Fruit fly (Drosophila melanogaster) whole organism, embryonic: Measurements from ENCODE around the gene CG34454.

Experiments
- Aef1 ChIP-seq: fragments of 200-800 bp; sonication (Bioruptor generic); IDR thresholded peaks from 3 replicates; pipeline ENCODE4 v1.3.6; 2022; ENCODE audit warnings: missing biosample characterization, missing genetic modification characterization
- CG10321 ChIP-seq: fragments of 200-800 bp; sonication (Bioruptor generic); IDR thresholded peaks from 2 replicates; pipeline ENCODE4 v1.3.6; 2022; ENCODE audit warnings: missing biosample characterization, missing genetic modification characterization
- CG11560 ChIP-seq: fragments of 200-800 bp; sonication (Bioruptor generic); IDR thresholded peaks from 3 replicates; pipeline ENCODE4 v1.3.6; 2022; ENCODE audit warnings: missing biosample characterization, missing genetic modification characterization
- CG11723 ChIP-seq: fragments of 200-800 bp; sonication (Bioruptor generic); optimal IDR thresholded peaks from 2 replicates; lab custom pipeline; 2017; ENCODE audit warnings: missing biosample characterization, mild to moderate bottlenecking, missing genetic modification characterization
- CG13287 ChIP-seq: fragments of 200-800 bp; sonication (Bioruptor generic); IDR thresholded peaks from 2 replicates; pipeline ENCODE4 v1.3.6; 2022; ENCODE audit warnings: missing biosample characterization, missing genetic modification characterization; ENCODE audit not compliant: partially characterized antibody
- CG14710 ChIP-seq: fragments of 200-800 bp; sonication (Bioruptor generic); optimal IDR thresholded peaks from 3 replicates; lab custom pipeline; 2019; ENCODE audit warnings: missing biosample characterization, mild to moderate bottlenecking, missing genetic modification characterization, moderate library complexity
- CG17328 ChIP-seq: fragments of 200-800 bp; sonication (Bioruptor generic); IDR thresholded peaks from 2 replicates; pipeline ENCODE4 v1.3.6; 2022; ENCODE audit warnings: missing biosample characterization, missing genetic modification characterization
- CG18011 ChIP-seq: fragments of 200-800 bp; sonication (Bioruptor generic); optimal IDR thresholded peaks from 2 replicates; lab custom pipeline; 2017; ENCODE audit warnings: missing biosample characterization, missing genetic modification characterization, mild to moderate bottlenecking, moderate library complexity, missing genotype
- CG2678 ChIP-seq: fragments of 200-800 bp; sonication (Bioruptor generic); optimal IDR thresholded peaks from 3 replicates; lab custom pipeline; 2019; ENCODE audit warnings: missing biosample characterization, mild to moderate bottlenecking, missing genetic modification characterization, moderate library complexity
- CG32772 ChIP-seq: fragments of 200-800 bp; sonication (Bioruptor generic); IDR thresholded peaks from 2 replicates; pipeline ENCODE4 v1.3.6; 2022; ENCODE audit warnings: missing biosample characterization, missing genetic modification characterization
- CG34224 ChIP-seq: fragments of 200-800 bp; sonication (Bioruptor generic); IDR thresholded peaks from 3 replicates; pipeline ENCODE4 v1.3.6; 2022; ENCODE audit warnings: missing biosample characterization, missing genetic modification characterization; ENCODE audit not compliant: partially characterized antibody
- CG34422 ChIP-seq: fragments of 200-800 bp; sonication (Bioruptor generic); IDR thresholded peaks from 3 replicates; pipeline ENCODE4 v1.3.6; 2022; ENCODE audit warnings: missing biosample characterization, missing genetic modification characterization
- CG4730 ChIP-seq: fragments of 200-800 bp; sonication (Bioruptor generic); IDR thresholded peaks from 2 replicates; pipeline ENCODE4 v1.3.6; 2022; ENCODE audit warnings: missing biosample characterization, missing genetic modification characterization
- CG6254 ChIP-seq: fragments of 200-800 bp; sonication (Bioruptor generic); optimal IDR thresholded peaks from 3 replicates; lab custom pipeline; 2017; ENCODE audit warnings: mild to moderate bottlenecking, missing biosample characterization, missing genetic modification reagents, missing genetic modification characterization
- CG6272 ChIP-seq: fragments of 200-800 bp; sonication (Bioruptor generic); IDR thresholded peaks from 2 replicates; pipeline ENCODE4 v1.3.6; 2022; ENCODE audit warnings: missing biosample characterization, missing genetic modification characterization
- CG6689 ChIP-seq: fragments of 200-800 bp; sonication (Bioruptor generic); IDR thresholded peaks from 2 replicates; pipeline ENCODE4 v1.3.6; 2022; ENCODE audit warnings: missing biosample characterization, missing genetic modification characterization
- CG6791 ChIP-seq: fragments of 200-800 bp; sonication (Bioruptor generic); IDR thresholded peaks from 3 replicates; pipeline ENCODE4 v1.3.6; 2022; ENCODE audit warnings: missing biosample characterization, missing genetic modification characterization; ENCODE audit not compliant: partially characterized antibody
- CG8765 ChIP-seq: fragments of 200-800 bp; sonication (Bioruptor generic); IDR thresholded peaks from 2 replicates; pipeline ENCODE4 v1.3.6; 2022; ENCODE audit warnings: missing biosample characterization, missing genetic modification characterization
- CG9932 ChIP-seq: fragments of 200-800 bp; sonication (Bioruptor generic); IDR thresholded peaks from 2 replicates; pipeline ENCODE4 v1.3.6; 2022; ENCODE audit warnings: missing biosample characterization, missing genetic modification characterization
- D19A ChIP-seq: fragments of 200-800 bp; optimal IDR thresholded peaks from 3 replicates; lab custom pipeline; 2019; ENCODE audit warnings: missing biosample characterization, mild to moderate bottlenecking, missing genetic modification characterization, moderate library complexity
- Doc3 ChIP-seq: fragments of 200-800 bp; sonication (Bioruptor generic); IDR thresholded peaks from 3 replicates; pipeline ENCODE4 v1.3.6; 2022; ENCODE audit warnings: missing biosample characterization, missing genetic modification characterization; ENCODE audit not compliant: partially characterized antibody
- Drgx ChIP-seq: fragments of 200-800 bp; sonication (Bioruptor generic); IDR thresholded peaks from 2 replicates; pipeline ENCODE4 v1.3.6; 2022; ENCODE audit warnings: missing biosample characterization, missing genetic modification characterization
- Ets65A ChIP-seq: fragments of 200-800 bp; sonication (Bioruptor generic); peaks from one replicate; lab custom pipeline; 2016; ENCODE audit warnings: missing biosample characterization, missing genetic modification characterization
- HmgD ChIP-seq: fragments of 200-800 bp; sonication (Bioruptor generic); optimal IDR thresholded peaks from 3 replicates; lab custom pipeline; 2016; ENCODE audit warnings: missing biosample characterization, missing genetic modification characterization
- MTF-1 ChIP-seq: fragments of 200-800 bp; sonication (Bioruptor generic); optimal IDR thresholded peaks from 2 replicates; lab custom pipeline; 2018; ENCODE audit warnings: missing biosample characterization, mild to moderate bottlenecking, missing genetic modification characterization, borderline replicate concordance
- Mad ChIP-seq: fragments of 200-800 bp; sonication (Bioruptor generic); optimal IDR thresholded peaks from 2 replicates; lab custom pipeline; 2016; ENCODE audit warnings: missing biosample characterization, missing genetic modification characterization
- Sin3A ChIP-seq: fragments of >200 bp; optimal IDR thresholded peaks from 2 replicates; lab custom pipeline; 2018
- Sry-δ ChIP-seq: fragments of 200-800 bp; sonication (Bioruptor generic); optimal IDR thresholded peaks from 2 replicates; lab custom pipeline; 2016; ENCODE audit warnings: missing biosample characterization, missing genetic modification characterization
- Stat92E ChIP-seq, 3 experiments: fragments of >200 bp in 2 of 3; fragments of 200-800 bp in 1 of 3; sonication (Bioruptor generic) in 1 of 3; optimal IDR thresholded peaks; 2 replicates each; lab custom pipeline; 2017 to 2019; ENCODE audit warnings: missing biosample characterization in 3 of 3, missing genetic modification characterization in 3 of 3, mild to moderate bottlenecking in 1 of 3, moderate library complexity in 1 of 3
- Trl ChIP-seq, 3 experiments: fragments of >200 bp in 2 of 3; fragments of 200-800 bp in 1 of 3; sonication (Bioruptor generic) in 1 of 3; optimal IDR thresholded peaks; 2 replicates in 1 of 3; 3 replicates in 2 of 3; lab custom pipeline; 2016 to 2017; ENCODE audit warnings: missing biosample characterization in 1 of 3, missing genetic modification characterization in 1 of 3
- ac ChIP-seq: fragments of 200-800 bp; sonication (Bioruptor generic); optimal IDR thresholded peaks from 3 replicates; lab custom pipeline; 2017; ENCODE audit warnings: missing biosample characterization, mild to moderate bottlenecking, missing genetic modification characterization
- cas ChIP-seq: fragments of 200-800 bp; sonication (Bioruptor generic); IDR thresholded peaks from 2 replicates; pipeline ENCODE4 v1.3.6; 2022; ENCODE audit warnings: missing biosample characterization, missing genetic modification characterization
- danr ChIP-seq: fragments of 200-800 bp; sonication (Bioruptor generic); IDR thresholded peaks from 2 replicates; pipeline ENCODE4 v1.3.6; 2022; ENCODE audit warnings: missing biosample characterization, missing genetic modification characterization
- fu2 ChIP-seq: fragments of 200-800 bp; sonication (Bioruptor generic); optimal IDR thresholded peaks from 2 replicates; lab custom pipeline; 2016; ENCODE audit warnings: missing biosample characterization, missing genetic modification characterization
- gcm2 ChIP-seq: fragments of 200-800 bp; sonication (Bioruptor generic); optimal IDR thresholded peaks from 2 replicates; lab custom pipeline; 2016; ENCODE audit warnings: missing biosample characterization, missing genetic modification characterization
- her ChIP-seq: fragments of 200-800 bp; sonication (Bioruptor generic); optimal IDR thresholded peaks from 2 replicates; lab custom pipeline; 2016; ENCODE audit warnings: missing biosample characterization, missing genetic modification characterization
- mam ChIP-seq: fragments of 200-800 bp; sonication (Bioruptor generic); optimal IDR thresholded peaks from 3 replicates; lab custom pipeline; 2016; ENCODE audit warnings: missing biosample characterization, missing genetic modification characterization
- pita ChIP-seq: fragments of 200-800 bp; sonication (Bioruptor generic); optimal IDR thresholded peaks from 2 replicates; lab custom pipeline; 2017; ENCODE audit warnings: missing biosample characterization, mild to moderate bottlenecking, missing genetic modification characterization
- pum ChIP-seq: fragments of 200-800 bp; sonication (Bioruptor generic); optimal IDR thresholded peaks from 2 replicates; lab custom pipeline; 2016; ENCODE audit warnings: missing biosample characterization, missing genetic modification characterization
- sd ChIP-seq: fragments of 200-800 bp; sonication (Bioruptor generic); optimal IDR thresholded peaks from 3 replicates; lab custom pipeline; 2018; ENCODE audit warnings: missing biosample characterization, mild to moderate bottlenecking, missing genetic modification characterization, moderate library complexity
- slbo ChIP-seq: fragments of 200-800 bp; sonication (Bioruptor generic); IDR thresholded peaks from 2 replicates; pipeline ENCODE4 v1.3.6; 2022; ENCODE audit warnings: missing biosample characterization, missing genetic modification characterization
- sr ChIP-seq: fragments of 200-800 bp; sonication (Bioruptor generic); IDR thresholded peaks from 3 replicates; pipeline ENCODE4 v1.3.6; 2022; ENCODE audit warnings: missing biosample characterization, missing genetic modification characterization
- tin ChIP-seq: fragments of 200-800 bp; sonication (Bioruptor generic); optimal IDR thresholded peaks from 3 replicates; lab custom pipeline; 2016; ENCODE audit warnings: missing biosample characterization, missing genetic modification characterization
- tna ChIP-seq: fragments of 200-800 bp; sonication (Bioruptor generic); IDR thresholded peaks from 2 replicates; pipeline ENCODE4 v1.3.6; 2022; ENCODE audit warnings: missing biosample characterization, missing genetic modification characterization; ENCODE audit not compliant: partially characterized antibody
- unpg ChIP-seq: fragments of 200-800 bp; sonication (Bioruptor generic); optimal IDR thresholded peaks from 3 replicates; lab custom pipeline; 2018; ENCODE audit warnings: missing biosample characterization, mild to moderate bottlenecking, missing genetic modification characterization, moderate library complexity
- vnd ChIP-seq: fragments of 200-800 bp; sonication (Bioruptor generic); IDR thresholded peaks from 3 replicates; pipeline ENCODE4 v1.3.6; 2022; ENCODE audit warnings: missing biosample characterization, missing genetic modification characterization; ENCODE audit not compliant: partially characterized antibody
- wdn ChIP-seq: fragments of 200-800 bp; sonication (Bioruptor generic); IDR thresholded peaks from 2 replicates; pipeline ENCODE4 v1.3.6; 2022; ENCODE audit warnings: missing biosample characterization, missing genetic modification characterization
- z ChIP-seq: fragments of 200-800 bp; sonication (Bioruptor generic); IDR thresholded peaks from 3 replicates; pipeline ENCODE4 v1.3.6; 2022; ENCODE audit warnings: missing biosample characterization, missing genetic modification characterization

The CG34454 gene

dm6 chr3L:199050-199745 lies 33.0 kb downstream of the CG34454 start (continued):
- TF ChIP-seq CG18011 (GFP tag; lab: Kevin White, UChicago) (peak; percentile 100), CG13287 (GFP tag; lab: Robert Waterston, UW) (peak; percentile 46; the same call in 1 of the 2 replicates), fu2 (GFP tag; lab: Kevin White, UChicago) (peak; percentile 32), Mad (GFP tag; lab: Kevin White, UChicago) (peak; percentile 36), CG11560 (tag; lab: Robert Waterston, UW) (peak; percentile 5; the same call in 2 of the 3 replicates), CG11723 (GFP tag; lab: Kevin White, UChicago) (no peak), sd (tag; lab: Kevin White, UChicago) (no peak), Trl (optimal IDR thresholded peaks at IDR 0.05; lab: Kevin White, UChicago) (no peak), Trl (GFP tag; optimal IDR thresholded peaks at IDR 0.05; lab: Kevin White, UChicago) (peak; percentile 36), CG34224 (peak; percentile 33; the same call in 2 of the 3 replicates), MTF-1 (peak; percentile 17), Sry-δ (peak; percentile 17), unpg (no peak), Stat92E (GFP tag; optimal IDR thresholded peaks at IDR 0.05; lab: Kevin White, UChicago) (peak in 1 of 3 experiments; percentile 23), HmgD (GFP tag; lab: Kevin White, UChicago) (peak; percentile 93), Doc3 (GFP tag; lab: Robert Waterston, UW) (no peak), gcm2 (GFP tag; lab: Kevin White, UChicago) (no peak), tin (GFP tag; lab: Kevin White, UChicago) (peak; percentile 0), CG32772 (GFP tag; lab: Robert Waterston, UW) (peak; percentile 63; the same call in 1 of the 2 replicates), CG17328 (GFP tag; lab: Robert Waterston, UW) (no peak), vnd (peak; percentile 39; the same call in 1 of the 3 replicates), Aef1 (GFP tag; lab: Robert Waterston, UW) (peak; percentile 47; the same call in 1 of the 3 replicates), D19A (tag; lab: Kevin White, UChicago) (no peak), CG6791 (peak; percentile 4; the same call in 2 of the 3 replicates), z (GFP tag; lab: Robert Waterston, UW) (peak; percentile 25; the same call in 1 of the 3 replicates), mam (GFP tag; lab: Kevin White, UChicago) (peak; percentile 24), Ets65A (GFP tag; lab: Kevin White, UChicago) (peak; percentile 52), sr (GFP tag; lab: Robert Waterston, UW) (no peak), danr (0 out of 2 replicates have a peak, but pooled peaks have one; percentile 8), tna (GFP tag; lab: Robert Waterston, UW) (0 out of 2 replicates have a peak, but pooled peaks have one; percentile 26), pita (no peak), slbo (GFP tag; lab: Robert Waterston, UW) (peak; percentile 62), cas (0 out of 2 replicates have a peak, but pooled peaks have one; percentile 5), Drgx (GFP tag; lab: Robert Waterston, UW) (0 out of 2 replicates have a peak, but pooled peaks have one; percentile 19), pum (GFP tag; lab: Kevin White, UChicago) (peak; percentile 32), CG6272 (GFP tag; lab: Robert Waterston, UW) (peak; percentile 62), CG14710 (tag; lab: Kevin White, UChicago) (no peak), CG2678 (tag; lab: Kevin White, UChicago) (no peak), wdn (GFP tag; lab: Robert Waterston, UW) (peak; percentile 43; the same call in 1 of the 2 replicates), CG4730 (no peak), CG6689 (no peak), CG8765 (GFP tag; lab: Robert Waterston, UW) (0 out of 2 replicates have a peak, but pooled peaks have one; percentile 18), CG34422 (GFP tag; lab: Robert Waterston, UW) (peak; percentile 98), CG6254 (GFP tag; lab: Kevin White, UChicago) (no peak), CG9932 (GFP tag; lab: Robert Waterston, UW) (peak; percentile 44), Sin3A (lab: Kevin White, UChicago) (peak; percentile 44), her (no peak), CG10321 (GFP tag; lab: Robert Waterston, UW) (peak; percentile 87), ac (GFP tag; lab: Kevin White, UChicago) (peak; percentile 7)
